Worm (Caenorhabditis elegans) whole organism, early embryonic: ENCODE results near the gene oac-31.
"Not testable (repeated sequence)": the region's sequence is repeated elsewhere in the genome, so short reads cannot be mapped to it uniquely, and the experiment has no call there.

Experiments used
- F13C5.2 ChIP-seq: sonication (generic microtip); optimal IDR thresholded peaks from 2 replicates; lab custom pipeline; 2017; ENCODE audit warnings: mild to moderate bottlenecking, missing genetic modification characterization, inconsistent platforms, missing compliant biosample characterization
- aly-1 ChIP-seq: sonication (generic microtip); optimal IDR thresholded peaks from 2 replicates; lab custom pipeline; 2016; ENCODE audit warnings: missing genetic modification characterization, missing compliant biosample characterization
- ama-1 ChIP-seq: fragments of 150-350 bp; optimal IDR thresholded peaks from 2 replicates; lab custom pipeline; 2014
- ceh-36 ChIP-seq: sonication (generic microtip); optimal IDR thresholded peaks from 2 replicates; lab custom pipeline; 2016; ENCODE audit warnings: missing genetic modification characterization, inconsistent platforms, missing compliant biosample characterization
- ets-7 ChIP-seq: sonication (generic microtip); optimal IDR thresholded peaks from 2 replicates; lab custom pipeline; 2016; ENCODE audit warnings: missing genotype, missing genetic modification characterization, missing compliant biosample characterization
- flt-1 ChIP-seq: fragments of 200-800 bp; sonication (Bioruptor generic); IDR thresholded peaks from 2 replicates; pipeline ENCODE4 v1.3.6; 2022; ENCODE audit warnings: missing genetic modification characterization, missing compliant biosample characterization
- hmbx-1 ChIP-seq: sonication (generic microtip); optimal IDR thresholded peaks from 2 replicates; lab custom pipeline; 2016; ENCODE audit warnings: mild to moderate bottlenecking, missing genetic modification characterization, missing compliant biosample characterization
- hnd-1 ChIP-seq: sonication (generic microtip); optimal IDR thresholded peaks from 2 replicates; lab custom pipeline; 2016; ENCODE audit warnings: missing genetic modification characterization, missing compliant biosample characterization

DNA sequence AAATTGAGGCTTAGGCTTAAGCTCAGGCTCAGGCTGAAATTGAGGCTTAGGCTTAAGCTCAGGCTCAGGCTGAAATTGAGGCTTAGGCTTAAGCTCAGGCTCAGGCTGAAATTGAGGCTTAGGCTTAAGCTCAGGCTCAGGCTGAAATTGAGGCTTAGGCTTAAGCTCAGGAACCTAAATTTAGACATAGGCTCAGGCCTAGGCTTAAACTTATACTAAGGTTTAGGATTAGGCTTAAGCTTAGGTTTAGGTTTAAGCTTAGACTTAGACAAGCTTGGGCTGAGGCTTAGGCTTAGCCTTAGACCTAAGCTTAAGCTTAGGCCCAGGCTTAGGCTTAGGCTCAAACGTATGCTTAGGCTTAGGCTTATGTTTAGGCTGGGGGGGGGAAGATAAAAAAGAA, 50.8 kb downstream of the oac-31 start:
- not testable (repeated sequence) for TF ChIP-seq ama-1; hmbx-1 (tag; lab: Kevin White, UChicago); aly-1 (tag; lab: Kevin White, UChicago); F13C5.2; hnd-1 (tag; lab: Kevin White, UChicago); ets-7 (tag; lab: Kevin White, UChicago); flt-1 (GFP tag; lab: Robert Waterston, UW)
- TF ChIP-seq ceh-36: peak; percentile 80
